Worm (Caenorhabditis elegans): Measurements from ENCODE around the gene fbxa-13.

DNA sequence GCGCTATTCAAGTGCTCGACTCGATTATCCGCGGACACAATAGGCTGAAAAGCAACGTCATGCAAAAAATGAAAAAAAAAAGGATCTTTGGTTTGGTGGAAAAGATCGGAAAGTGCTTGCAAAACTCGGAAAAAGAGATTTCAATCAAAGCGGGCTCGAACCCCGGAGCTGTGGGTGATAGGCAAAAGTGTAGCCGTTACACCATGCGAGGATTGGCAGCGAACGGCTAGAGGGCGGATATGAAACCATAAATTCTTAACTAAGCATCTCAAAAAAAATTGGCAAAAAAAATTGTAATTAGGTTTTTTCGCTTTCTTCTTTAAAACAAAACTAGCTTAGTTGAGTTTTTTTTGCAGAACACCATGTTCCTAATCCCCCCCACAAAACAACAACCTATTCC is 38.8 kb upstream of the fbxa-13 start:
- no peak for TF ChIP-seq aly-2 (tag; optimal IDR thresholded peaks at IDR 0.05)
- TF ChIP-seq zip-2 (tag; optimal IDR thresholded peaks at IDR 0.05) = no peak
- TF ChIP-seq arid-1 (GFP tag; conservative IDR thresholded peaks at IDR 0.05) = no peak
- TF ChIP-seq lin-15B (tag; optimal IDR thresholded peaks at IDR 0.05) = no peak

Measured in whole organism, L4 larva.